Fruit fly (Drosophila melanogaster) whole organism, embryonic: ENCODE data around the gene Hexim.

Experiments
- B-H1 ChIP-seq: fragments of 200-800 bp; sonication (Bioruptor generic); IDR thresholded peaks from 3 replicates; pipeline ENCODE4 v1.3.6; 2022; ENCODE audit warnings: missing biosample characterization, missing genetic modification characterization
- CG10543 ChIP-seq: fragments of 200-800 bp; sonication (Bioruptor generic); optimal IDR thresholded peaks from 3 replicates; lab custom pipeline; 2017; ENCODE audit warnings: missing biosample characterization, mild to moderate bottlenecking, missing genetic modification characterization, moderate library complexity
- CG10565 ChIP-seq: fragments of 200-800 bp; sonication (Bioruptor generic); optimal IDR thresholded peaks from 3 replicates; lab custom pipeline; 2016; ENCODE audit warnings: missing biosample characterization, mild to moderate bottlenecking, missing genetic modification characterization
- CG11085 ChIP-seq: fragments of 200-800 bp; sonication (Bioruptor generic); IDR thresholded peaks from 2 replicates; pipeline ENCODE4 v1.3.6; 2022; ENCODE audit warnings: missing biosample characterization, missing genetic modification characterization
- CG12104 ChIP-seq: fragments of 200-800 bp; sonication (Bioruptor generic); optimal IDR thresholded peaks from 3 replicates; lab custom pipeline; 2016; ENCODE audit warnings: missing biosample characterization, missing genetic modification characterization
- CG13296 ChIP-seq: fragments of 200-800 bp; sonication (Bioruptor generic); optimal IDR thresholded peaks from 3 replicates; lab custom pipeline; 2018; ENCODE audit warnings: missing biosample characterization, mild to moderate bottlenecking, missing genetic modification characterization
- CG16813 ChIP-seq: fragments of 200-800 bp; sonication (Bioruptor generic); IDR thresholded peaks from 3 replicates; pipeline ENCODE4 v1.3.6; 2022; ENCODE audit warnings: missing biosample characterization, missing genetic modification characterization; ENCODE audit not compliant: partially characterized antibody
- CG17385 ChIP-seq: fragments of 200-800 bp; sonication (Bioruptor generic); optimal IDR thresholded peaks from 3 replicates; lab custom pipeline; 2018; ENCODE audit warnings: missing biosample characterization, mild to moderate bottlenecking, missing genetic modification characterization
- CG17829 ChIP-seq: fragments of 200-800 bp; optimal IDR thresholded peaks from 2 replicates; lab custom pipeline; 2019; ENCODE audit warnings: missing biosample characterization, mild to moderate bottlenecking, missing genetic modification characterization, moderate library complexity
- CG30403 ChIP-seq: fragments of 200-800 bp; sonication (Bioruptor generic); optimal IDR thresholded peaks from 3 replicates; lab custom pipeline; 2016; ENCODE audit warnings: missing biosample characterization, missing genetic modification characterization
- CG32532 ChIP-seq: fragments of 200-800 bp; sonication (Bioruptor generic); IDR thresholded peaks from 2 replicates; pipeline ENCODE4 v1.3.6; 2022; ENCODE audit warnings: missing biosample characterization, missing genetic modification characterization
- CG34224 ChIP-seq: fragments of 200-800 bp; sonication (Bioruptor generic); IDR thresholded peaks from 3 replicates; pipeline ENCODE4 v1.3.6; 2022; ENCODE audit warnings: missing biosample characterization, missing genetic modification characterization; ENCODE audit not compliant: partially characterized antibody
- CG6254 ChIP-seq: fragments of 200-800 bp; sonication (Bioruptor generic); optimal IDR thresholded peaks from 3 replicates; lab custom pipeline; 2017; ENCODE audit warnings: mild to moderate bottlenecking, missing biosample characterization, missing genetic modification reagents, missing genetic modification characterization
- CG6272 ChIP-seq: fragments of 200-800 bp; sonication (Bioruptor generic); IDR thresholded peaks from 2 replicates; pipeline ENCODE4 v1.3.6; 2022; ENCODE audit warnings: missing biosample characterization, missing genetic modification characterization
- CG8290 ChIP-seq, 3 experiments: fragments of 200-800 bp; sonication (Bioruptor generic); optimal IDR thresholded peaks; 2 replicates each; lab custom pipeline; 2016 to 2019; ENCODE audit warnings: missing biosample characterization in 3 of 3, missing genetic modification characterization in 3 of 3, mild to moderate bottlenecking in 2 of 3, moderate library complexity in 1 of 3
- CG8359 ChIP-seq: fragments of 200-800 bp; sonication (Bioruptor generic); optimal IDR thresholded peaks from 2 replicates; lab custom pipeline; 2017; ENCODE audit warnings: missing biosample characterization, mild to moderate bottlenecking, missing genetic modification characterization, borderline replicate concordance
- CG8924 ChIP-seq: fragments of 200-800 bp; optimal IDR thresholded peaks from 3 replicates; lab custom pipeline; 2019; ENCODE audit warnings: missing biosample characterization, mild to moderate bottlenecking, missing genetic modification characterization, moderate library complexity
- CG9437 ChIP-seq: fragments of 200-800 bp; sonication (Bioruptor generic); optimal IDR thresholded peaks from 2 replicates; lab custom pipeline; 2018; ENCODE audit warnings: missing biosample characterization, mild to moderate bottlenecking, missing genetic modification characterization
- CG9727 ChIP-seq: fragments of 200-800 bp; sonication (Bioruptor generic); optimal IDR thresholded peaks from 3 replicates; lab custom pipeline; 2017; ENCODE audit warnings: missing biosample characterization, mild to moderate bottlenecking, missing genetic modification characterization
- Dip2 ChIP-seq: fragments of 200-800 bp; sonication (Bioruptor generic); IDR thresholded peaks from 2 replicates; pipeline ENCODE4 v1.3.6; 2022; ENCODE audit warnings: missing biosample characterization, missing genetic modification characterization
- Doc2 ChIP-seq: fragments of 200-800 bp; sonication (Bioruptor generic); IDR thresholded peaks from 2 replicates; pipeline ENCODE4 v1.3.6; 2022; ENCODE audit warnings: missing biosample characterization, missing genetic modification characterization
- Elba2 ChIP-seq: fragments of 200-800 bp; sonication (Bioruptor generic); optimal IDR thresholded peaks from 3 replicates; lab custom pipeline; 2016; ENCODE audit warnings: missing biosample characterization, missing genetic modification characterization
- Fer2 ChIP-seq: fragments of 200-800 bp; sonication (Bioruptor generic); optimal IDR thresholded peaks from 2 replicates; lab custom pipeline; 2018; ENCODE audit warnings: missing biosample characterization, mild to moderate bottlenecking, missing genetic modification characterization, moderate library complexity
- HmgD ChIP-seq: fragments of 200-800 bp; sonication (Bioruptor generic); optimal IDR thresholded peaks from 3 replicates; lab custom pipeline; 2016; ENCODE audit warnings: missing biosample characterization, missing genetic modification characterization
- Hr3 ChIP-seq: fragments of 200-800 bp; sonication (Bioruptor generic); optimal IDR thresholded peaks from 3 replicates; lab custom pipeline; 2016; ENCODE audit warnings: missing biosample characterization, missing genetic modification characterization
- MESR4 ChIP-seq: fragments of 200-800 bp; sonication (Bioruptor generic); optimal IDR thresholded peaks from 2 replicates; lab custom pipeline; 2018; ENCODE audit warnings: missing biosample characterization, mild to moderate bottlenecking, missing genetic modification characterization, moderate library complexity
- Mad ChIP-seq: fragments of 200-800 bp; sonication (Bioruptor generic); optimal IDR thresholded peaks from 2 replicates; lab custom pipeline; 2016; ENCODE audit warnings: missing biosample characterization, missing genetic modification characterization
- Mrtf ChIP-seq: fragments of 200-800 bp; sonication (Bioruptor generic); IDR thresholded peaks from 3 replicates; pipeline ENCODE4 v1.3.6; 2022; ENCODE audit warnings: missing biosample characterization, missing genetic modification characterization
- Nf-YC ChIP-seq: fragments of 200-800 bp; optimal IDR thresholded peaks from 3 replicates; lab custom pipeline; 2019; ENCODE audit warnings: missing biosample characterization, mild to moderate bottlenecking, missing genetic modification characterization, moderate library complexity
- Poxn ChIP-seq: fragments of 200-800 bp; sonication (Bioruptor generic); IDR thresholded peaks from 2 replicates; pipeline ENCODE4 v1.3.6; 2022; ENCODE audit warnings: missing biosample characterization, missing genetic modification characterization
- Sox102F ChIP-seq: fragments of 200-800 bp; sonication (Bioruptor generic); optimal IDR thresholded peaks from 2 replicates; lab custom pipeline; 2018; ENCODE audit warnings: missing biosample characterization, mild to moderate bottlenecking, missing genetic modification characterization, moderate library complexity
- Trl ChIP-seq, 3 experiments: fragments of >200 bp in 2 of 3; fragments of 200-800 bp in 1 of 3; sonication (Bioruptor generic) in 1 of 3; optimal IDR thresholded peaks; 2 replicates in 1 of 3; 3 replicates in 2 of 3; lab custom pipeline; 2016 to 2017; ENCODE audit warnings: missing biosample characterization in 1 of 3, missing genetic modification characterization in 1 of 3
- al ChIP-seq: fragments of 200-800 bp; sonication (Bioruptor generic); IDR thresholded peaks from 2 replicates; pipeline ENCODE4 v1.3.6; 2022; ENCODE audit warnings: missing biosample characterization, missing genetic modification characterization
- amos ChIP-seq: fragments of 200-800 bp; sonication (Bioruptor generic); IDR thresholded peaks from 2 replicates; pipeline ENCODE4 v1.3.6; 2022; ENCODE audit warnings: missing biosample characterization, missing genetic modification characterization; ENCODE audit not compliant: partially characterized antibody
- ash1 ChIP-seq: fragments of 200-800 bp; sonication (Bioruptor generic); optimal IDR thresholded peaks from 2 replicates; lab custom pipeline; 2018; ENCODE audit warnings: missing biosample characterization, mild to moderate bottlenecking, missing genetic modification characterization
- br ChIP-seq: fragments of >200 bp; optimal IDR thresholded peaks from 2 replicates; lab custom pipeline; 2017
- dan ChIP-seq: fragments of 200-800 bp; sonication (Bioruptor generic); IDR thresholded peaks from 2 replicates; pipeline ENCODE4 v1.3.6; 2022; ENCODE audit warnings: missing biosample characterization, missing genetic modification characterization
- danr ChIP-seq: fragments of 200-800 bp; sonication (Bioruptor generic); IDR thresholded peaks from 2 replicates; pipeline ENCODE4 v1.3.6; 2022; ENCODE audit warnings: missing biosample characterization, missing genetic modification characterization
- dmrt99B ChIP-seq: fragments of 200-800 bp; sonication (Bioruptor generic); optimal IDR thresholded peaks from 2 replicates; lab custom pipeline; 2018; ENCODE audit warnings: missing biosample characterization, mild to moderate bottlenecking, missing genetic modification characterization, moderate library complexity
- gsb ChIP-seq: fragments of 200-800 bp; sonication (Bioruptor generic); IDR thresholded peaks from 2 replicates; pipeline ENCODE4 v1.3.6; 2022; ENCODE audit warnings: missing biosample characterization, missing genetic modification characterization
- gt ChIP-seq: fragments of 200-800 bp; sonication (Bioruptor generic); IDR thresholded peaks from 2 replicates; pipeline ENCODE4 v1.3.6; 2022; ENCODE audit warnings: missing biosample characterization, missing genetic modification characterization
- h ChIP-seq: fragments of >200 bp; optimal IDR thresholded peaks from 2 replicates; lab custom pipeline; 2017
- jing ChIP-seq: fragments of 200-800 bp; sonication (Bioruptor generic); optimal IDR thresholded peaks from 2 replicates; lab custom pipeline; 2018; ENCODE audit warnings: missing biosample characterization, mild to moderate bottlenecking, missing genetic modification characterization
- ken ChIP-seq: fragments of 200-800 bp; sonication (Bioruptor generic); IDR thresholded peaks from 3 replicates; pipeline ENCODE4 v1.3.6; 2022; ENCODE audit warnings: missing biosample characterization, missing genetic modification characterization
- peb ChIP-seq: fragments of 200-800 bp; sonication (Bioruptor generic); IDR thresholded peaks from 2 replicates; pipeline ENCODE4 v1.3.6; 2022; ENCODE audit warnings: missing biosample characterization, missing genetic modification characterization
- pita ChIP-seq: fragments of 200-800 bp; sonication (Bioruptor generic); optimal IDR thresholded peaks from 2 replicates; lab custom pipeline; 2017; ENCODE audit warnings: missing biosample characterization, mild to moderate bottlenecking, missing genetic modification characterization
- sob ChIP-seq: fragments of 200-800 bp; sonication (Bioruptor generic); IDR thresholded peaks from 2 replicates; pipeline ENCODE4 v1.3.6; 2022; ENCODE audit warnings: missing biosample characterization, missing genetic modification characterization
- stc ChIP-seq: fragments of 200-800 bp; sonication (Bioruptor generic); IDR thresholded peaks from 2 replicates; pipeline ENCODE4 v1.3.6; 2022; ENCODE audit warnings: missing biosample characterization, missing genetic modification characterization
- stwl ChIP-seq: fragments of 200-800 bp; sonication (Bioruptor generic); optimal IDR thresholded peaks from 3 replicates; lab custom pipeline; 2018; ENCODE audit warnings: missing biosample characterization, mild to moderate bottlenecking, missing genetic modification characterization, moderate library complexity

Gene Hexim

dm6 chr3R:14692230-14692970 lies 33.2 kb downstream of the Hexim start (continued):
- TF ChIP-seq CG34224 (GFP tag; lab: Robert Waterston, UW) (no peak), gt (GFP tag; lab: Robert Waterston, UW) (peak; percentile 60), CG8359 (peak; percentile 29), CG17385 (GFP tag; lab: Kevin White, UChicago) (peak; percentile 60), amos (GFP tag; lab: Robert Waterston, UW) (0 out of 2 replicates have a peak, but pooled peaks have one; percentile 8), Fer2 (tag; lab: Kevin White, UChicago) (no peak), CG16813 (no peak), sob (GFP tag; lab: Robert Waterston, UW) (0 out of 2 replicates have a peak, but pooled peaks have one; percentile 23), CG11085 (GFP tag; lab: Robert Waterston, UW) (no peak), CG9437 (GFP tag; lab: Kevin White, UChicago) (no peak), br (lab: Kevin White, UChicago) (no peak), Nf-YC (no peak), jing (GFP tag; lab: Kevin White, UChicago) (peak; percentile 48), al (GFP tag; lab: Robert Waterston, UW) (no peak), CG30403 (peak; percentile 70), CG13296 (GFP tag; lab: Kevin White, UChicago) (no peak), HmgD (GFP tag; lab: Kevin White, UChicago) (no peak), Doc2 (no peak), CG17829 (tag; lab: Kevin White, UChicago) (peak; percentile 87), dmrt99B (tag; lab: Kevin White, UChicago) (peak; percentile 74), Mrtf (GFP tag; lab: Robert Waterston, UW) (0 out of 3 replicates have a peak, but pooled peaks have one; percentile 20), CG8924 (peak; percentile 58), Mad (GFP tag; lab: Kevin White, UChicago) (no peak), Poxn (GFP tag; lab: Robert Waterston, UW) (no peak), dan (GFP tag; lab: Robert Waterston, UW) (no peak), B-H1 (GFP tag; lab: Robert Waterston, UW) (peak; percentile 27; the same call in 1 of the 3 replicates), Trl (optimal IDR thresholded peaks at IDR 0.05; lab: Kevin White, UChicago) (no peak), Trl (GFP tag; optimal IDR thresholded peaks at IDR 0.05; lab: Kevin White, UChicago) (peak; percentile 54), CG6272 (GFP tag; lab: Robert Waterston, UW) (peak; percentile 39; the same call in 1 of the 2 replicates), stwl (tag; lab: Kevin White, UChicago) (no peak), Sox102F (GFP tag; lab: Kevin White, UChicago) (peak; percentile 85), Elba2 (GFP tag; lab: Kevin White, UChicago) (no peak), CG9727 (peak; percentile 75), CG10565 (no peak), danr (GFP tag; lab: Robert Waterston, UW) (no peak), CG12104 (GFP tag; lab: Kevin White, UChicago) (peak; percentile 54), MESR4 (GFP tag; lab: Kevin White, UChicago) (no peak), ash1 (GFP tag; lab: Kevin White, UChicago) (no peak), gsb (GFP tag; lab: Robert Waterston, UW) (no peak), CG32532 (GFP tag; lab: Robert Waterston, UW) (no peak), Dip2 (no peak), pita (GFP tag; lab: Kevin White, UChicago) (no peak), CG6254 (GFP tag; lab: Kevin White, UChicago) (peak; percentile 82), CG10543 (GFP tag; lab: Kevin White, UChicago) (no peak), peb (peak; percentile 70), CG8290 (GFP tag; optimal IDR thresholded peaks at IDR 0.05; lab: Kevin White, UChicago) (peak; percentile 2), CG8290 (tag; optimal IDR thresholded peaks at IDR 0.05; lab: Kevin White, UChicago) (peak in 1 of 2 experiments; percentile 0), Hr3 (GFP tag; lab: Kevin White, UChicago) (peak; percentile 50), ken (GFP tag; lab: Robert Waterston, UW) (peak; percentile 78), h (lab: Kevin White, UChicago) (no peak), stc (peak; percentile 60; the same call in 1 of the 2 replicates)
